Worm (Caenorhabditis elegans) whole organism, L2 larva: Measurements from ENCODE around the gene srx-68.

ENCODE experiments used
- C34F6.9 ChIP-seq: fragments of 150-350 bp; optimal IDR thresholded peaks from 2 replicates; lab custom pipeline; 2014; ENCODE audit warnings: missing biosample characterization, missing genetic modification characterization
- Y55F3AM.14 ChIP-seq: fragments of 200-800 bp; sonication (Bioruptor generic); optimal IDR thresholded peaks from 2 replicates; lab custom pipeline; 2018; ENCODE audit warnings: mild to moderate bottlenecking, missing genetic modification characterization, missing compliant biosample characterization
- ZK546.5 ChIP-seq: sonication (generic microtip); optimal IDR thresholded peaks from 2 replicates; lab custom pipeline; 2017; ENCODE audit warnings: missing biosample characterization, missing genetic modification characterization
- aly-2 ChIP-seq: fragments of 150-350 bp; optimal IDR thresholded peaks from 2 replicates; lab custom pipeline; 2014; ENCODE audit warnings: missing biosample characterization, missing genetic modification characterization
- ama-1 ChIP-seq: fragments of 150-350 bp; optimal IDR thresholded peaks from 2 replicates; lab custom pipeline; 2018; ENCODE audit warnings: inconsistent platforms
- blmp-1 ChIP-seq: sonication (generic microtip); optimal IDR thresholded peaks from 2 replicates; lab custom pipeline; 2017; ENCODE audit warnings: missing genetic modification characterization, mild to moderate bottlenecking, missing compliant biosample characterization, antibody characterized with exemption, moderate library complexity; ENCODE audit not compliant: insufficient read depth
- ceh-82 ChIP-seq: fragments of 150-350 bp; optimal IDR thresholded peaks from 2 replicates; lab custom pipeline; 2014; ENCODE audit warnings: missing biosample characterization, missing genetic modification characterization
- crh-2 ChIP-seq: sonication (generic microtip); optimal IDR thresholded peaks from 2 replicates; lab custom pipeline; 2017; ENCODE audit warnings: missing biosample characterization, missing genetic modification characterization
- dmd-4 ChIP-seq: sonication (generic microtip); optimal IDR thresholded peaks from 2 replicates; lab custom pipeline; 2017; ENCODE audit warnings: missing biosample characterization, missing genetic modification characterization
- elt-1 ChIP-seq: fragments of 150-350 bp; optimal IDR thresholded peaks from 2 replicates; lab custom pipeline; 2014; ENCODE audit warnings: missing biosample characterization, missing genetic modification characterization
- elt-3 ChIP-seq: sonication (generic microtip); optimal IDR thresholded peaks from 2 replicates; lab custom pipeline; 2017; ENCODE audit warnings: missing biosample characterization, missing genetic modification characterization
- gmeb-1 ChIP-seq: fragments of 150-350 bp; optimal IDR thresholded peaks from 2 replicates; lab custom pipeline; 2014; ENCODE audit warnings: missing biosample characterization, missing genetic modification characterization
- lin-11 ChIP-seq: fragments of 150-350 bp; sonication (generic microtip); optimal IDR thresholded peaks from 2 replicates; lab custom pipeline; 2014; ENCODE audit warnings: missing biosample characterization, missing genetic modification characterization, inconsistent platforms, mixed read lengths
- lin-13 ChIP-seq: fragments of 150-350 bp; optimal IDR thresholded peaks from 2 replicates; lab custom pipeline; 2014; ENCODE audit warnings: missing biosample characterization, missing genetic modification reagents, missing genetic modification characterization
- lin-39 ChIP-seq: fragments of 150-350 bp; optimal IDR thresholded peaks from 2 replicates; lab custom pipeline; 2014; ENCODE audit warnings: missing biosample characterization, missing genetic modification reagents, missing genetic modification characterization
- mab-5 ChIP-seq: fragments of 150-350 bp; optimal IDR thresholded peaks from 2 replicates; lab custom pipeline; 2014; ENCODE audit warnings: missing biosample characterization, missing genetic modification characterization
- mbf-1 ChIP-seq: sonication (generic microtip); optimal IDR thresholded peaks from 2 replicates; lab custom pipeline; 2017; ENCODE audit warnings: missing biosample characterization, missing genetic modification characterization
- mdl-1 ChIP-seq, 2 experiments: fragments of 150-350 bp in 1 of 2; sonication (generic microtip) in 1 of 2; optimal IDR thresholded peaks; 2 replicates each; lab custom pipeline; 2017; ENCODE audit warnings: missing biosample characterization in 2 of 2, missing genetic modification characterization in 2 of 2
- nhr-12 ChIP-seq: fragments of 150-350 bp; optimal IDR thresholded peaks from 2 replicates; lab custom pipeline; 2014; ENCODE audit warnings: missing biosample characterization, missing genetic modification characterization
- nhr-129 ChIP-seq: fragments of 150-350 bp; optimal IDR thresholded peaks from 2 replicates; lab custom pipeline; 2014; ENCODE audit warnings: missing biosample characterization, missing genetic modification characterization
- nhr-21 ChIP-seq: fragments of 150-350 bp; optimal IDR thresholded peaks from 2 replicates; lab custom pipeline; 2014; ENCODE audit warnings: missing biosample characterization, missing genetic modification characterization
- nhr-23 ChIP-seq: fragments of 150-350 bp; optimal IDR thresholded peaks from 2 replicates; lab custom pipeline; 2014; ENCODE audit warnings: missing biosample characterization, missing genetic modification reagents, missing genetic modification characterization
- nhr-25 ChIP-seq: fragments of 150-350 bp; sonication (generic microtip); optimal IDR thresholded peaks from 3 replicates; lab custom pipeline; 2014; ENCODE audit warnings: missing biosample characterization, missing genetic modification characterization
- nhr-6 ChIP-seq: fragments of 150-350 bp; optimal IDR thresholded peaks from 2 replicates; lab custom pipeline; 2014; ENCODE audit warnings: missing biosample characterization, missing genetic modification characterization
- nhr-77 ChIP-seq: fragments of 150-350 bp; optimal IDR thresholded peaks from 2 replicates; lab custom pipeline; 2014; ENCODE audit warnings: missing biosample characterization, missing genetic modification characterization
- peb-1 ChIP-seq: fragments of 150-350 bp; optimal IDR thresholded peaks from 2 replicates; lab custom pipeline; 2014; ENCODE audit warnings: missing biosample characterization, missing genetic modification characterization
- sem-4 ChIP-seq: fragments of 150-350 bp; optimal IDR thresholded peaks from 2 replicates; lab custom pipeline; 2014; ENCODE audit warnings: missing biosample characterization, missing genetic modification reagents, missing genetic modification characterization
- skn-1 ChIP-seq: sonication (generic microtip); optimal IDR thresholded peaks from 2 replicates; lab custom pipeline; 2017; ENCODE audit warnings: missing biosample characterization, missing genetic modification characterization
- sma-3 ChIP-seq: sonication (generic microtip); optimal IDR thresholded peaks from 2 replicates; lab custom pipeline; 2016; ENCODE audit warnings: missing genetic modification reagents, missing genetic modification characterization, missing compliant biosample characterization
- sma-9 ChIP-seq, 2 experiments: fragments of 150-350 bp in 1 of 2; sonication (generic microtip) in 1 of 2; optimal IDR thresholded peaks; 2 replicates each; lab custom pipeline; 2014 to 2016; ENCODE audit warnings: missing genetic modification characterization in 2 of 2, mild to moderate bottlenecking in 1 of 2, missing biosample characterization in 1 of 2, missing compliant biosample characterization in 1 of 2, missing genetic modification reagents in 1 of 2, moderate library complexity in 1 of 2
- snpc-4 ChIP-seq: fragments of 150-350 bp; optimal IDR thresholded peaks from 2 replicates; lab custom pipeline; 2014; ENCODE audit warnings: missing biosample characterization, missing genetic modification characterization
- unc-55 ChIP-seq: fragments of 150-350 bp; sonication (generic microtip); optimal IDR thresholded peaks from 3 replicates; lab custom pipeline; 2014; ENCODE audit warnings: missing biosample characterization, missing genetic modification reagents, missing genetic modification characterization
- unc-62 ChIP-seq: fragments of 150-350 bp; optimal IDR thresholded peaks from 2 replicates; lab custom pipeline; 2014; ENCODE audit warnings: missing biosample characterization, missing genetic modification reagents, missing genetic modification characterization
- zag-1 ChIP-seq: fragments of 150-350 bp; optimal IDR thresholded peaks from 2 replicates; lab custom pipeline; 2014; ENCODE audit warnings: missing biosample characterization, missing genetic modification characterization
- ztf-1 ChIP-seq: fragments of 200-800 bp; sonication (Bioruptor generic); conservative IDR thresholded peaks from 2 replicates; pipeline ENCODE4 v1.3.6; 2022; ENCODE audit warnings: missing genetic modification characterization, missing compliant biosample characterization
- ztf-11 ChIP-seq: sonication (generic microtip); optimal IDR thresholded peaks from 2 replicates; lab custom pipeline; 2017; ENCODE audit warnings: missing biosample characterization, missing genetic modification characterization
- ztf-4 ChIP-seq: fragments of 150-350 bp; optimal IDR thresholded peaks from 2 replicates; lab custom pipeline; 2014; ENCODE audit warnings: missing biosample characterization, missing genetic modification characterization

Gene srx-68

ce11 chrV:3921635-3922034 is 9.1 kb downstream of the srx-68 start, which contains the start of gene srx-65:
srx-65 (plus strand) TSS chrV:3921935.
- TF ChIP-seq ZK546.5 (tag; lab: Kevin White, UChicago) (no peak), blmp-1 (no peak), sem-4 (tag; lab: Kevin White, UChicago) (no peak), nhr-25 (no peak), lin-39 (tag; lab: Kevin White, UChicago) (no peak), ztf-11 (tag; lab: Kevin White, UChicago) (no peak), Y55F3AM.14 (GFP tag; lab: Kevin White, UChicago) (no peak), lin-13 (GFP tag; lab: Kevin White, UChicago) (no peak), nhr-77 (tag; lab: Kevin White, UChicago) (no peak), elt-1 (tag; lab: Kevin White, UChicago) (no peak), nhr-129 (no peak), ceh-82 (tag; lab: Kevin White, UChicago) (no peak), nhr-6 (no peak), skn-1 (tag; lab: Kevin White, UChicago) (no peak), ama-1 (lab: Kevin White, UChicago) (no peak), elt-3 (tag; lab: Kevin White, UChicago) (no peak), mab-5 (tag; lab: Kevin White, UChicago) (no peak)

- no peak for TF ChIP-seq gmeb-1 (tag; lab: Kevin White, UChicago)
- no peak for TF ChIP-seq C34F6.9 (tag; lab: Kevin White, UChicago)
- TF ChIP-seq peb-1 (tag; lab: Kevin White, UChicago), result no peak
- no peak for TF ChIP-seq aly-2 (tag; lab: Kevin White, UChicago)
- TF ChIP-seq sma-9 (GFP tag; optimal IDR thresholded peaks at IDR 0.05; lab: Kevin White, UChicago), result no peak
- TF ChIP-seq sma-9 (tag; optimal IDR thresholded peaks at IDR 0.05; lab: Kevin White, UChicago), result no peak
- no peak for TF ChIP-seq sem-4 (tag; lab: Kevin White, UChicago)
- no peak for TF ChIP-seq mdl-1 (tag; optimal IDR thresholded peaks at IDR 0.05; lab: Kevin White, UChicago)
- TF ChIP-seq snpc-4 (tag; lab: Kevin White, UChicago), result no peak
- TF ChIP-seq nhr-21 (tag; lab: Kevin White, UChicago), result no peak
- TF ChIP-seq ZK546.5 (tag; lab: Kevin White, UChicago), result no peak
- no peak for TF ChIP-seq zag-1 (tag; lab: Kevin White, UChicago)
- no peak for TF ChIP-seq sma-3 (GFP tag; lab: Kevin White, UChicago)
- no peak for TF ChIP-seq unc-55 (GFP tag; lab: Kevin White, UChicago)
- TF ChIP-seq Y55F3AM.14 (GFP tag; lab: Kevin White, UChicago), result no peak
- no peak for TF ChIP-seq mab-5 (tag; lab: Kevin White, UChicago)
- no peak for TF ChIP-seq lin-39 (tag; lab: Kevin White, UChicago)
- TF ChIP-seq skn-1 (tag; lab: Kevin White, UChicago), result no peak
- no peak for TF ChIP-seq nhr-23
- TF ChIP-seq ceh-82 (tag; lab: Kevin White, UChicago), result no peak
Observed at ce11 chrV:3922547-3922946, 10.0 kb downstream of the srx-68 start.

ce11 chrV:3927522-3927921 is 14.9 kb downstream of the srx-68 start:
- TF ChIP-seq nhr-12 (tag; lab: Kevin White, UChicago) (no peak), zag-1 (tag; lab: Kevin White, UChicago) (no peak), nhr-129 (no peak), mbf-1 (tag; lab: Kevin White, UChicago) (no peak), C34F6.9 (tag; lab: Kevin White, UChicago) (no peak), sem-4 (tag; lab: Kevin White, UChicago) (no peak), lin-11 (tag; lab: Kevin White, UChicago) (no peak), ztf-4 (tag; lab: Kevin White, UChicago) (no peak), nhr-23 (no peak), ztf-1 (no peak), ama-1 (lab: Kevin White, UChicago) (no peak), ceh-82 (tag; lab: Kevin White, UChicago) (no peak), crh-2 (no peak), aly-2 (tag; lab: Kevin White, UChicago) (no peak), nhr-21 (tag; lab: Kevin White, UChicago) (no peak), dmd-4 (tag; lab: Kevin White, UChicago) (no peak), gmeb-1 (tag; lab: Kevin White, UChicago) (no peak), Y55F3AM.14 (GFP tag; lab: Kevin White, UChicago) (no peak), unc-62 (GFP tag; lab: Kevin White, UChicago) (no peak)
